Worm (Caenorhabditis elegans) whole organism, L2 larva: ENCODE data around the gene Y45F10D.6.

Experiments used
- Y55F3AM.14 ChIP-seq: fragments of 200-800 bp; sonication (Bioruptor generic); optimal IDR thresholded peaks from 2 replicates; lab custom pipeline; 2018; ENCODE audit warnings: mild to moderate bottlenecking, missing genetic modification characterization, missing compliant biosample characterization
- alr-1 ChIP-seq: fragments of 150-350 bp; optimal IDR thresholded peaks from 2 replicates; lab custom pipeline; 2014; ENCODE audit warnings: missing biosample characterization, missing genetic modification characterization
- aly-2 ChIP-seq: fragments of 150-350 bp; optimal IDR thresholded peaks from 2 replicates; lab custom pipeline; 2014; ENCODE audit warnings: missing biosample characterization, missing genetic modification characterization
- blmp-1 ChIP-seq: sonication (generic microtip); optimal IDR thresholded peaks from 2 replicates; lab custom pipeline; 2017; ENCODE audit warnings: missing genetic modification characterization, mild to moderate bottlenecking, missing compliant biosample characterization, antibody characterized with exemption, moderate library complexity; ENCODE audit not compliant: insufficient read depth
- ceh-82 ChIP-seq: fragments of 150-350 bp; optimal IDR thresholded peaks from 2 replicates; lab custom pipeline; 2014; ENCODE audit warnings: missing biosample characterization, missing genetic modification characterization
- gmeb-1 ChIP-seq: fragments of 150-350 bp; optimal IDR thresholded peaks from 2 replicates; lab custom pipeline; 2014; ENCODE audit warnings: missing biosample characterization, missing genetic modification characterization
- nhr-21 ChIP-seq: fragments of 150-350 bp; optimal IDR thresholded peaks from 2 replicates; lab custom pipeline; 2014; ENCODE audit warnings: missing biosample characterization, missing genetic modification characterization
- snpc-4 ChIP-seq: fragments of 150-350 bp; optimal IDR thresholded peaks from 2 replicates; lab custom pipeline; 2014; ENCODE audit warnings: missing biosample characterization, missing genetic modification characterization
- unc-39 ChIP-seq: fragments of 150-350 bp; optimal IDR thresholded peaks from 2 replicates; lab custom pipeline; 2014; ENCODE audit warnings: missing biosample characterization, missing genetic modification characterization
- unc-55 ChIP-seq: fragments of 150-350 bp; sonication (generic microtip); optimal IDR thresholded peaks from 3 replicates; lab custom pipeline; 2014; ENCODE audit warnings: missing biosample characterization, missing genetic modification reagents, missing genetic modification characterization
- zag-1 ChIP-seq: fragments of 150-350 bp; optimal IDR thresholded peaks from 2 replicates; lab custom pipeline; 2014; ENCODE audit warnings: missing biosample characterization, missing genetic modification characterization

ce11 chrIV:13748798-13749197 lies 48.9 kb downstream of the Y45F10D.6 start:
- TF ChIP-seq ceh-82 (tag; lab: Kevin White, UChicago) (no peak), blmp-1 (no peak), unc-55 (GFP tag; lab: Kevin White, UChicago) (no peak), Y55F3AM.14 (no peak), alr-1 (no peak), nhr-21 (no peak), aly-2 (tag; lab: Kevin White, UChicago) (no peak), zag-1 (no peak), snpc-4 (tag; lab: Kevin White, UChicago) (no peak), gmeb-1 (tag; lab: Kevin White, UChicago) (no peak), unc-39 (tag; lab: Kevin White, UChicago) (no peak)
